Worm (Caenorhabditis elegans): ENCODE data around the gene Y59A8B.19.
"Not testable (repeated sequence)": the region's sequence is repeated elsewhere in the genome, so short reads cannot be mapped to it uniquely, and the experiment has no call there.

The Y59A8B.19 gene

ce11 chrV:18006930-18007329 is at the start of gene Y59A8B.19:
Gene Y59A8B.19 (plus strand): TSS chrV:18007230.
- TF ChIP-seq fkh-4 (tag; optimal IDR thresholded peaks at IDR 0.05; ENCODE audit: borderline replicate concordance); nhr-76 (tag; optimal IDR thresholded peaks at IDR 0.05); fkh-8 (tag; optimal IDR thresholded peaks at IDR 0.05): not testable (repeated sequence)

ce11 chrV:17962500-17962899 is 44.5 kb upstream of the Y59A8B.19 start:
- no peak for TF ChIP-seq C16A3.4 (tag; optimal IDR thresholded peaks at IDR 0.05)
- no peak for TF ChIP-seq nhr-90 (tag; optimal IDR thresholded peaks at IDR 0.05; ENCODE audit: poor library complexity)
- no peak for TF ChIP-seq zag-1 (tag; optimal IDR thresholded peaks at IDR 0.05)
- no peak for TF ChIP-seq nhr-20 (tag; optimal IDR thresholded peaks at IDR 0.05)
- no peak for TF ChIP-seq nhr-11 (tag; optimal IDR thresholded peaks at IDR 0.05)
- TF ChIP-seq nhr-19 (GFP tag; conservative IDR thresholded peaks at IDR 0.05) = no peak
- no peak for TF ChIP-seq fkh-8 (tag; optimal IDR thresholded peaks at IDR 0.05)
- TF ChIP-seq aly-2 (tag; optimal IDR thresholded peaks at IDR 0.05) = no peak
- TF ChIP-seq unc-86 (tag; optimal IDR thresholded peaks at IDR 0.05) = no peak
- no peak for TF ChIP-seq mab-9 (GFP tag; IDR thresholded peaks at IDR 0.05)
- TF ChIP-seq lin-15B (tag; optimal IDR thresholded peaks at IDR 0.05) = no peak
- TF ChIP-seq nhr-237 (tag; optimal IDR thresholded peaks at IDR 0.05) = no peak
- TF ChIP-seq unc-30 (tag; optimal IDR thresholded peaks at IDR 0.05) = no peak
- TF ChIP-seq hlh-17 (GFP tag; optimal IDR thresholded peaks at IDR 0.05; ENCODE audit: borderline replicate concordance) = no peak
- no peak for TF ChIP-seq alr-1 (tag; optimal IDR thresholded peaks at IDR 0.05; ENCODE audit: borderline replicate concordance)
- TF ChIP-seq aha-1 (tag; optimal IDR thresholded peaks at IDR 0.05) = no peak
- TF ChIP-seq ces-1 (GFP tag; optimal IDR thresholded peaks at IDR 0.05) = no peak
- TF ChIP-seq skn-1 (tag; optimal IDR thresholded peaks at IDR 0.05) = no peak
- no peak for TF ChIP-seq nhr-12 (tag; optimal IDR thresholded peaks at IDR 0.05)
- no peak for TF ChIP-seq fkh-4 (tag; optimal IDR thresholded peaks at IDR 0.05; ENCODE audit: borderline replicate concordance)

- no peak for TF ChIP-seq aha-1 (tag; optimal IDR thresholded peaks at IDR 0.05)
- TF ChIP-seq elt-2 (tag; optimal IDR thresholded peaks at IDR 0.05) = no peak
These were observed 40.3 kb upstream of the Y59A8B.19 start, which contains the start of gene gck-3 for ce11 chrV:17966747-17967146. Gene gck-3 (minus strand): TSS chrV:17966847.

- TF ChIP-seq elt-2 (tag; optimal IDR thresholded peaks at IDR 0.05) (peak; percentile 41), nhr-12 (tag; optimal IDR thresholded peaks at IDR 0.05) (no peak)
These were observed 28.8 kb upstream of the Y59A8B.19 start for ce11 chrV:17978207-17978606.

ce11 chrV:17979789-17980188 is 27.2 kb upstream of the Y59A8B.19 start, which contains the start of gene snx-6:
Gene snx-6 (minus strand): TSS chrV:17980082.
- TF ChIP-seq rnt-1 (tag; optimal IDR thresholded peaks at IDR 0.05) (no peak), fkh-10 (GFP tag; optimal IDR thresholded peaks at IDR 0.05) (no peak), nhr-28 (tag; optimal IDR thresholded peaks at IDR 0.05) (no peak), F16B12.6 (tag; optimal IDR thresholded peaks at IDR 0.05) (no peak)

- TF ChIP-seq alr-1 (tag; optimal IDR thresholded peaks at IDR 0.05; ENCODE audit: borderline replicate concordance) = no peak
- TF ChIP-seq aly-2 (tag; optimal IDR thresholded peaks at IDR 0.05) = no peak
- TF ChIP-seq nhr-28 (tag; optimal IDR thresholded peaks at IDR 0.05) = no peak
- TF ChIP-seq ets-5 (GFP tag; IDR thresholded peaks at IDR 0.05) = no peak
- peak; percentile 97 to 98 for TF ChIP-seq lsy-2 (tag; optimal IDR thresholded peaks at IDR 0.05)
- peak; percentile 68 for TF ChIP-seq snu-23 (GFP tag; optimal IDR thresholded peaks at IDR 0.05)
- no peak for TF ChIP-seq aha-1 (tag; optimal IDR thresholded peaks at IDR 0.05)
- TF ChIP-seq dsc-1 (tag; optimal IDR thresholded peaks at IDR 0.05) = no peak
- TF ChIP-seq lin-14 (GFP tag; optimal IDR thresholded peaks at IDR 0.05) = no peak
- TF ChIP-seq lir-3 (tag; optimal IDR thresholded peaks at IDR 0.05; ENCODE audit: poor library complexity) = no peak
- TF ChIP-seq elt-3 (tag; optimal IDR thresholded peaks at IDR 0.05) = peak in 1 of 6 experiments; percentile 1
- TF ChIP-seq nhr-84 (tag; optimal IDR thresholded peaks at IDR 0.05) = no peak
- TF ChIP-seq nhr-85 (tag) = no peak
- peak; percentile 56 to 63 (median 57) for TF ChIP-seq ceh-82 (tag; optimal IDR thresholded peaks at IDR 0.05)
- peak; percentile 37 for TF ChIP-seq tbx-2 (tag; optimal IDR thresholded peaks at IDR 0.05)
- no peak for TF ChIP-seq lin-13 (GFP tag; optimal IDR thresholded peaks at IDR 0.05)
- no peak for TF ChIP-seq nhr-12 (tag; optimal IDR thresholded peaks at IDR 0.05)
- TF ChIP-seq mep-1 (tag; optimal IDR thresholded peaks at IDR 0.05) = peak; percentile 34
- peak in 1 of 2 experiments; percentile 25 for TF ChIP-seq ztf-11 (tag; optimal IDR thresholded peaks at IDR 0.05)
- TF ChIP-seq unc-98 (GFP tag; IDR thresholded peaks at IDR 0.05) = no peak
- TF ChIP-seq nhr-19 (GFP tag; conservative IDR thresholded peaks at IDR 0.05) = 0 out of 2 replicates have a peak, but pooled peaks have one; percentile 22
- no peak for TF ChIP-seq sup-37 (GFP tag; optimal IDR thresholded peaks at IDR 0.05)
- TF ChIP-seq lin-39 (tag; optimal IDR thresholded peaks at IDR 0.05) = no peak
These were observed 25.3 kb upstream of the Y59A8B.19 start for ce11 chrV:17981732-17982131.
